Worm (Caenorhabditis elegans): Measurements from ENCODE around the gene srx-114.

The srx-114 gene

DNA sequence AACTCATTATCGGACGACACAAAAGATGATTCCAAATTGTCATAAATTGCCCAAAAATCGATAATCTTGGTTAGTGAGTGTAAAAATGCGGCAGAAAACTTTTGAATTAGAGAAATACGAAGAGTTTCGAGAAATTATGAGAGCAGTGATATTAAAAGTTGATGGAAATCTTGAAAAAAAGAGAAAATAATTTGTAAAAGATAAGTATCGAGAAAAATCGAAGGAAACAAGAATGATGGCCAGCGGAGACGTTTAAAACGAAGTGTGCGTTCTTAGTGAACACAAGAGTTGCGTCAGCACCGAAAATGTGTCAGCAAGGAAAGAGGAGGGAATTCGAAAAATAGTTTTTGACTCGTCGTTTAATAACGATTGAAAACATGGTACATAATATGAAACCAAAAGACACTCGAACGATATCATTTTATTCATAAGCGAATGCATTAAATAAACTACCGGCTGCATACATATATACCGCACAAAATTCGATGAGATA is 43.1 kb downstream of the srx-114 start, which contains the start of gene ndx-6:
Gene ndx-6, minus strand, starts transcription at position 51 of the 493 bp plus-strand sequence.
- TF ChIP-seq flt-1 (GFP tag; IDR thresholded peaks at IDR 0.05): no peak
- TF ChIP-seq B0310.2 (tag; optimal IDR thresholded peaks at IDR 0.05): no peak
- TF ChIP-seq scrt-1 (GFP tag; IDR thresholded peaks at IDR 0.05): no peak
- TF ChIP-seq hnd-1 (tag; optimal IDR thresholded peaks at IDR 0.05): no peak
- TF ChIP-seq ceh-36 (tag; optimal IDR thresholded peaks at IDR 0.05): peak; percentile 30
- TF ChIP-seq tbx-37 (GFP tag; conservative IDR thresholded peaks at IDR 0.05): peak; percentile 45; the same call in 1 of the 2 replicates
- TF ChIP-seq F13C5.2 (tag; optimal IDR thresholded peaks at IDR 0.05): peak; percentile 56
- no peak for TF ChIP-seq hmg-4 (GFP tag; optimal IDR thresholded peaks at IDR 0.05)
- TF ChIP-seq ama-1 (optimal IDR thresholded peaks at IDR 0.05): no peak
- TF ChIP-seq hmbx-1 (tag; optimal IDR thresholded peaks at IDR 0.05): peak; percentile 7
- no peak for TF ChIP-seq sea-1 (GFP tag; conservative IDR thresholded peaks at IDR 0.05)
- TF ChIP-seq aly-1 (tag; optimal IDR thresholded peaks at IDR 0.05): no peak
- no peak for TF ChIP-seq tbx-11 (GFP tag; IDR thresholded peaks at IDR 0.05)
- peak; percentile 66 for TF ChIP-seq pes-1 (GFP tag; IDR thresholded peaks at IDR 0.05)
- no peak for TF ChIP-seq ceh-13 (GFP tag; optimal IDR thresholded peaks at IDR 0.05)
- peak; percentile 20 for TF ChIP-seq ets-7 (tag; optimal IDR thresholded peaks at IDR 0.05)
- no peak for TF ChIP-seq tra-4 (tag; optimal IDR thresholded peaks at IDR 0.05)

DNA sequence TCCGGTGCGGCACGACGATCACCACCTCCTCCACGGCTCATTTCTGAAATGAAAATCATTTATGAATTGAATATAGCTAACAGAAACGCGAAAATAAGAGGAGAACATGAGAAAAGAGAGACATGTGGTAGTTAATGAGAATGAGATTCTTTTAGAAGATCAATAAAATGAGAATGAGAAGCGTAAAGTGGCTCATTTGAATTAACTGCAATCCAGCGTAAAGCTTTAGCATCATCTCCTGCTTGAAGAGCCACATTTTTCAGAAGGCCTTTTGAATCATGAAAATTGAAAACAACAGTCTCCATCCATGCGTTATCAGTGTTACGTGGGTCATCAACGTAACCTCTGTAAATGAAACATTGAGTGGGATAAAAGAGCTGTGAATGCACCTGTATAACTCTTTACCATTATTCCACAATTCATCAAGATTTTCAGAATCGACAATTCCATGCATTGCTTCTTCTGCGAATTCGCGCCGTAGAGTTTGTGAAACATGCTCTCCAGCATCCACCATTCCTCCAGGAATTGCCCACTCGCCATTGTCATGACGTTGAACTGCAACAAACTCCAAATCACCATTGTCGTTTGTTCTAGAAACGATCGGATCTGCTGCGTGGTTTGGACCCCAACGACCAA is 44.1 kb downstream of the srx-114 start, which contains the start of gene rsp-4:
Gene rsp-4, minus strand, starts transcription at position 51 of the 636 bp plus-strand sequence.
- TF ChIP-seq tbx-11 (GFP tag; IDR thresholded peaks at IDR 0.05): no peak

DNA sequence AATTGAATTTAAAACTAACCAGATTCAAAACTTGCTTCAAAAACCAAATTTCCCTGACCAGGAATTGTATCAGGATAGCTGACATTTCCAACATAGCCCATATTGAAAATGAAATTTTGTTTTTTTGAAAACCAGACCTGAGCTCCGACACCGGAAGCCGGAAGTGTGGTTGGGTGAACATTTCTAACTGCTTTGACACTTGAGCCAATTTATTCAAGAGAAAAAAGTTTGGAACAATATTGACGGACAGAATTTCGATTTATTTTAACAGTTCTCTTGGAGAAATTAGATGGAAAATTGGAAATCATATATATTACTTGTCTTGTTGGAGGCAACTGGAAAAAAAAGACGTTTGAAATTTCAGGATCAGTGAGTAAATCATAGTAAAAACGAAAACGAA is 45.8 kb downstream of the srx-114 start, which contains the start of gene ccpp-6:
Gene ccpp-6, minus strand, starts transcription at position 101 of the 400 bp plus-strand sequence.
- TF ChIP-seq ets-7 (tag; optimal IDR thresholded peaks at IDR 0.05) (no peak), tra-4 (tag; optimal IDR thresholded peaks at IDR 0.05) (no peak), ceh-36 (tag; optimal IDR thresholded peaks at IDR 0.05) (no peak), scrt-1 (GFP tag; IDR thresholded peaks at IDR 0.05) (no peak), tbx-11 (GFP tag; IDR thresholded peaks at IDR 0.05) (no peak), ceh-13 (GFP tag; optimal IDR thresholded peaks at IDR 0.05) (no peak), aly-1 (tag; optimal IDR thresholded peaks at IDR 0.05) (no peak), B0310.2 (tag; optimal IDR thresholded peaks at IDR 0.05) (no peak), sea-1 (GFP tag; conservative IDR thresholded peaks at IDR 0.05) (no peak), hmbx-1 (tag; optimal IDR thresholded peaks at IDR 0.05) (no peak), ama-1 (optimal IDR thresholded peaks at IDR 0.05) (no peak), hmg-4 (GFP tag; optimal IDR thresholded peaks at IDR 0.05) (no peak)

DNA sequence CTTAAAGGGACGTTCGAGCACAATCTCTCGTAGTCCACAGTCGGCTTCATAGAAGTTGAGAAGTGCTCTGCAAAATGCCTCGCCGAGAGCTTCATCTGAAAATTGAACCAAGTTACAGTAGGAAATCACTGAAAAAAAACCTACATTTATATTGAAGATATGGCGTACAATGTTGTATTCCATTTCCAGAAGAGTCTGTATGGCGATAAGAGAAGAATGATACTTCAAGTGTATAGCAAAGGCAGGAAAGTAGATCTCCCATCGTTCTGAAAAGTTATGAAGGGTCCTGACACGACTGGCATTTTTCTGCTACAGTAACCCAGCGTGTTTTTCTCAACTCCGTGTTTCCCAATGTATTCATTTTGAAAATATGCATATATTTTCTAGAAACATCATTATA is 48.7 kb downstream of the srx-114 start:
- TF ChIP-seq ama-1 (optimal IDR thresholded peaks at IDR 0.05): no peak
- no peak for TF ChIP-seq B0310.2 (tag; optimal IDR thresholded peaks at IDR 0.05)
- TF ChIP-seq sea-1 (GFP tag; conservative IDR thresholded peaks at IDR 0.05): no peak
